Fruit fly (Drosophila melanogaster) whole organism, adult: Measurements from ENCODE around the gene Jon65Aii.

Experiments used
- CG12768 ChIP-seq: fragments of 200-800 bp; sonication (Bioruptor generic); optimal IDR thresholded peaks from 2 replicates; lab custom pipeline; 2017; ENCODE audit warnings: missing biosample characterization, missing genetic modification characterization, mild to moderate bottlenecking, moderate library complexity, missing genetic modification reagents
- CG14711 ChIP-seq: fragments of 200-800 bp; sonication (Bioruptor generic); optimal IDR thresholded peaks from 2 replicates; lab custom pipeline; 2018; ENCODE audit warnings: missing biosample characterization, mild to moderate bottlenecking, missing genetic modification characterization, moderate library complexity
- CG33017 ChIP-seq: fragments of 200-800 bp; sonication (Bioruptor generic); optimal IDR thresholded peaks from 2 replicates; lab custom pipeline; 2018; ENCODE audit warnings: missing biosample characterization, mild to moderate bottlenecking, missing genetic modification characterization, moderate library complexity
- Crg-1 ChIP-seq: fragments of 200-800 bp; sonication (Bioruptor generic); optimal IDR thresholded peaks from 2 replicates; lab custom pipeline; 2016; ENCODE audit warnings: missing biosample characterization, missing genetic modification characterization
- cic ChIP-seq: fragments of 200-800 bp; sonication (Bioruptor generic); optimal IDR thresholded peaks from 2 replicates; lab custom pipeline; 2017; ENCODE audit warnings: missing biosample characterization, mild to moderate bottlenecking, missing genetic modification characterization, moderate library complexity
- cnc ChIP-seq, 2 experiments: fragments of >200 bp; optimal IDR thresholded peaks; 2 replicates each; lab custom pipeline; 2017
- kay ChIP-seq: fragments of 200-800 bp; sonication (Bioruptor generic); peaks from one replicate; lab custom pipeline; 2016; ENCODE audit warnings: missing biosample characterization, missing genetic modification characterization, borderline replicate concordance
- pad ChIP-seq: fragments of 200-800 bp; sonication (Bioruptor generic); optimal IDR thresholded peaks from 3 replicates; lab custom pipeline; 2017; ENCODE audit warnings: missing biosample characterization, missing genetic modification characterization, mild to moderate bottlenecking, moderate library complexity, missing genetic modification reagents

DNA sequence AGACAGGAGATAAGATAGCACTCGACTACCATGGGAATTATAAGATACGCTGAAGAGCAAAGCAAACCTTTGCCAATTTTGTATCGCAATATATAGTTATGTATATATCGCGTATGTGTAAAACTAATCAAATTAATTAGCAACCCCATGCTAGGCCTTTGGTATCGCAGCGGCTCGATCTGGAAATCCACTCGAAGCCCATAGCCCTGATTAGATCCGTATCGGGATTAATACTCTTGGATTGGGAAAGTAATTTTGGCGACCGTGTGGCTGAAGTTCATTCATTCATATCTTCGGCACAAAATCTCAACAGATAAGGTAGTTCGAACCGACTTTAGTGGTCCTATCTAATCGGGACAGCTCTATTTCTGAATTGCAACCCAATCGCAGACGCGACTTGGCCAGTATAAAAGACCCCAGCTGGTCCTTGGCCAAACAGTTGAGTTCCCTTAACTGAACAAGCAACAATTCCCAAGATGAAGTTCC lies 13.4 kb upstream of the Jon65Aii start, which contains the start of gene Jon65Aiv:
- TF ChIP-seq cic (GFP tag; lab: Kevin White, UChicago) (peak; percentile 15), Crg-1 (GFP tag; lab: Kevin White, UChicago) (no peak), CG33017 (tag; lab: Kevin White, UChicago) (no peak), CG12768 (GFP tag; lab: Kevin White, UChicago) (no peak), cnc (optimal IDR thresholded peaks at IDR 0.05; lab: Kevin White, UChicago) (no peak), pad (GFP tag; lab: Kevin White, UChicago) (no peak), CG14711 (tag; lab: Kevin White, UChicago) (no peak), kay (no peak)
